Fruit fly (Drosophila melanogaster) ovary, adult (tissue): ENCODE measurements around the gene ifc.
A peak's percentile ranks its signal among the peaks of the same experiment; 100 is the strongest.

ENCODE experiments used
- CG17801 ChIP-seq: fragments of 200-800 bp; optimal IDR thresholded peaks from 2 replicates; lab custom pipeline; 2019; ENCODE audit warnings: missing biosample characterization, mild to moderate bottlenecking, missing genetic modification characterization, moderate library complexity; ENCODE audit not compliant: partially characterized antibody

Gene ifc

DNA sequence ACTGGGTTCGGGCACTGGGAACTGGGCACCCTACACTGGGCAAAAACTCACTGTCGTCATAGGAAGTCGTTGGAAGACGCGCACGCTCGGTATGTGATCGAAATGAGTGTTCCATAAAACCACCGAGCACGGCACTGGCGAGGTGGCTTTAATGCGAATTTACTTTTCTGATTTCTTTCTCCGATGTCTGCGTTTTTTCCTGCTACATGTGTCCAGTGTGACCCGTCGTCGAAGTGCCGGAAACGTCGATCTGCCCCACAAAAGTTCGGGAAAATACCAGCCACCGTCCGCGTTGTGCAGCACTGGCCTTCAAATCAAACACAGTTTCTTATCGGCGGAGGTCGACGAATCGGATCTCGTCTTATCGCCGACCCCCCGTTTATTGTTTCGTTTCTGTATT, 13.1 kb downstream of the ifc start, which contains the start of gene Kdm5:
Gene Kdm5 (minus strand): TSS at position 255 of the 400 bp plus-strand sequence.
- TF ChIP-seq CG17801 = peak; percentile 22

- TF ChIP-seq CG17801 = no peak
Measured at dm6 chr2L:6000065-6000464, 13.9 kb downstream of the ifc start, which contains the start of gene Tsp26A. TSS of gene Tsp26A (plus strand) at chr2L:6000228.

DNA sequence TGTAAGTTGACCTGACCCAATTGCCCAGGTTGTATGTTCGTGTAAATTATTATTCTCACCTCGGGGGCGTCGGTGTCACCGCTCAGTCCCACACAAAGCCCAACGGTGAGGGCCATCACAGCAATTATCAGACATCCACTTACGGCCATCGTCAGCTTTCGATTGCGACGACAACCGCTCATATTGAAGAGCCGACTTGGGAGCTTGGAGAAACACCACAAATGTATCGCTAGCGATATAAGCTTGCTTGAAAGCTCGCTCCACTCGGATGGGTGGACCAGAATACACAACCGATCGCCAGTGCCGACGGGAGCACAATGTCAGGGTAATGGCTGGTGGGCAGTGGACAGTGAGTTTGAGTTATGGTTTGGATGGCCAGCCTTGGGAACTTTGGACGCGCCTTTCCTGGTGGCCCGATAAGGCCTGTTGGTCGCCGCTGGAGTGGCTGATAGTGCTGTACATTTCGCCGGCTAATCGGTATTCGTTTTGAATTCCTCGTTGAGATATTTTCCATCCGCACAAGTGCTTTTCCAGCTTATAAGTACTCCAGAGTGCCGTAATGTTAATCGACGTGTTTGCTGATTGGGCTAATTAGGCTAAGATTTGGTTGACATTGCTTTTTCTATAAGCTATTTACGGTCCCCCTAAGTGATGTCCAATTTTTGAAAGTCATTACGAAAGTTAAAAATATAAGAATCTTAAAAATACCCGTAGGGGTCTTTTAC, 20.5 kb downstream of the ifc start, which contains the start of gene Gal:
Gene Gal (minus strand): TSS at position 320 of the 725 bp plus-strand sequence.
- no peak for TF ChIP-seq CG17801

dm6 chr2L:6012303-6013070, 26.3 kb downstream of the ifc start, which contains the start of gene CG9098:
TSS of gene CG9098 (minus strand) at chr2L:6012338.
- peak; percentile 68 for TF ChIP-seq CG17801

- TF ChIP-seq CG17801 = no peak
Measured at dm6 chr2L:6013071-6013417, 26.9 kb downstream of the ifc start.

DNA sequence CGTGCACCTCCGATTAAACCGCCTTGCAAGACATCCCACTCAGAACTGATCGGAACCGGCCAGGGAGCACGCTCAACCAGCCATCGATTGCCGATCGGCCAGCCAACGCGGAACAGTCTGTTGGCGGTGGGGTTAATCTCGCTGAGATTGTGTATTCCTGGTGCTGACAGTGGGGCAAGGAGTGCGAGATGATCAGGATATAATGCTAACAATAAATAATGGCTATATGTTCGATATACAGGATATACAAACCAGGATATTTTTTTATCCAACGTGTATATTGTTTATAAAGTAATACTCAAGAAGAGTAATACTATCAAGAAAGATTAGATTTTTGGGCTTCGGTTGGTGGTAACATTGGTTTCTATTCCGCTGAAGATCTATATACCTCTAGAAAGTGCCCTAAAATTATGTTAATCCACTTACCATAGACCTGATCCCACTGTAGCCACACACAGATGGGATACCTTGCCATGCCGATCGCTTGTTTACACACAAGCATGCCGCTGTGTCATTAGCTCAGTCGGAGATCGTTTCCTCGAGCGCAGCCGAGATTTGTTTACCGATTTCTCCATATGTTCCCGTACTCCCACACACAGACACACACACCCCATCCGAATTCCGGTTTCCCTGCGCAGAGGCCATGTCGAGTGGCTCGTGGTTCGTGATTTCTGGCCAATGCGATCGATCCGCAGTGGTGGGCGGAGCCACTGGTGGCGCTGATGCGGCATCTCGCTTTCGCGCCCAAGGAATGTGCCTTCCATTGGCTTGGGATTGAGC, 33.4 kb downstream of the ifc start, which contains the start of gene H2.0:
Gene H2.0 (minus strand): TSS at position 51 of the 780 bp plus-strand sequence.
- no peak for TF ChIP-seq CG17801

DNA sequence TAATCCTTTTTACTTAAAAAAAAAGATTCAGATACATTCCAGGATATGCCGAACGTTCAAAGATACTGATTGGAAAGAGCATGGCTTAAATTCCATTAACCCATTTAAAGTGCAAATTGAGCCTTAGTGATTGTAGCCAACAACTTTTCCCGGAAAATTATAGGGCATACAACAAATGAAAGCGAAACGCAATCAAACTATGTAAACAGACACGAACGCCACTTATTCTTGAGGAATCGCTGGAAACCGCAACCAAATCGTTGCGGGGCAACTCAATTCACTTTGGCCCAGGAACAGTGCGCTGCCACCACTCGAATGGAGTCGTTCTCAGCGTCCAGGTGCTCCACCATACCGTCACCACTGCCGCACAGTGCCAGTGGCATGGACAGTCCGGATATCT, 34.4 kb downstream of the ifc start, which contains the start of gene CG13996:
Gene CG13996 (plus strand): TSS at position 301 of the 400 bp plus-strand sequence.
- TF ChIP-seq CG17801 = no peak

DNA sequence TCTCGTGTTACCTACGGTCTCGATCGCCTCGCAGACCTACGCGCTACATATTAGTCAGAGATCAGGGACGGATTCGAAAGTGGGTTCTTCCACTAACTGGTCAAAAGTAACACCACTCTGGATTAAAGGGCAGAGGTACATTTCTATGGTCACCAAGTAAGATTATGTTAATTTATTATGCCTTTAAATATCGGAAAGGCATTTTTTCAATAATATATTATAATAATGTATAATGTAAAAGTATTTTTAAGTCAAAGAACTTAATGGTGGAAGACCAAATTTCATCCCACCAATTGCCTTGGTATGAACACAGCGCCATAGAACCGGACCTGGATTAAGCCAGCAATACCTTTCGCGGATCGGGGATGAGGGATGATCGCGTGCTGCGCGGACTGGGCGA, 36.6 kb downstream of the ifc start:
- TF ChIP-seq CG17801 = no peak

dm6 chr2L:6024345-6024907, 38.3 kb downstream of the ifc start, which contains the start of gene CG9107:
TSS of gene CG9107 (minus strand) at chr2L:6024539.
- TF ChIP-seq CG17801 = no peak

- no peak for TF ChIP-seq CG17801
Measured at dm6 chr2L:6028712-6029111, 42.6 kb downstream of the ifc start.

DNA sequence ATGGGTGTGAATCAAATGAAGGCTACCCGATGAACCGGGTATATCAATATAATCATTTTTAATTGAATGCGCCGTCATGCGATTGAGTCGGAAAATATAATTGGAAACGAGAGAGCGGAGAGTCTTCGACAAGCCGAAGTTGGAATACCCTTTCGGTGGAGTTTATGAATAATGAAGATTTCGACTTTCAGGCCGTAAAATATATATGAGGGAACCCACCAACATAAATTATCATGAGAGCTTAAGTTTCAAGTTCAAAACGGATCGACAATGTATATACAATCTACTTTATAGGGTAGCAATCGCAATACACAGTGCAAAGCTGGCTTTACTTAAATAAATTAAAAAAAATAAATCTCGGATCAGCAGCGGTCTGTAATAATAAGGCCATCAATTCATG, 45.7 kb downstream of the ifc start:
- no peak for TF ChIP-seq CG17801

dm6 chr2L:6034344-6034743, 48.2 kb downstream of the ifc start, which contains the start of gene CG9109:
TSS of gene CG9109 (minus strand) at chr2L:6034423.
- TF ChIP-seq CG17801 = no peak

DNA sequence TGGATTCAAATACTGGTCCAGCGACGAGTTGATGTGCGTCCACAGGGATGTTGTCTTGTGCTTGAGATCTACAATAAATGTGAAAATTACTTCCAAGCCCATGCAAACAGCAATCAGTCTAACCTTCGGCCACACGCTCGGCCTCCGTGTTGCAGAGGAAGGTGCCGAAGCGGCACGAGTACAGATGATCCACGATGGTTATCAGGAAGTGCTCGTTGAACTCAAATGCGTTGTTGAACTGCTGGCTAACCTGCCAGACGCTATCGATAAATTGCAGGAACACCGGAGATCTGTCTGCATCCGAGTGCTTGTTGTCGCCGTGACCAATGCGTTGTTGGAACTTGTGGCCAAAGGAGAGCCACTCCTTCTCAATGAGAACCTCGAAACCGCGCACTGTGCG, 49.0 kb downstream of the ifc start:
- no peak for TF ChIP-seq CG17801

DNA sequence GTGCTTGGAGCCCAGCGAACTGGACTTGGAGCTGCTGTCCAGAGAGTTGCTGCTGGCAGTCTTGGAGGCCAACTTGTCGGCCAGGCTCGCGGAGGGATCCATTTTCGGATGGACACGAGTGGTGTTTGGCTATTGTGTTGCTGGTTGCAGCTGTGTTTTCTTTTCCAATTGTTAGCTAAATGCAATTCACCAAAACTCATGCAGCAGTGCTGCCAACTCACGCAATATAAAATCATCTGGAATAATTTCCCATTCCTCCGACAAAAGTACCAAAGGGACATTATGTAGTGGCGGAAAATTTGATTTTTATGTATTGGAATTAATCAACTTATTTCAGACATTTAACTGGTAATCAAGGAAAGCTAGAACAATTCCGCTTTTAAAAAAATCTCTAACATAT, 50.6 kb downstream of the ifc start, which contains the start of gene mtm:
Gene mtm (minus strand): TSS at position 306 of the 400 bp plus-strand sequence.
- TF ChIP-seq CG17801 = no peak

dm6 chr2L:6037830-6038229, 51.7 kb downstream of the ifc start, which contains the start of the genes CG9117 and CG31643:
TSS of gene CG9117 (minus strand) at chr2L:6037902.
TSS of gene CG31643 (plus strand) at chr2L:6038117.
- peak; percentile 70 for TF ChIP-seq CG17801
